Fruit fly (Drosophila melanogaster) whole organism, wandering third instar larva: ENCODE data around the gene CG15042.

Experiments
- Abd-B ChIP-seq: fragments of >200 bp; optimal IDR thresholded peaks from 2 replicates; lab custom pipeline; 2017; ENCODE audit warnings: missing biosample characterization, missing genetic modification characterization
- Dfd ChIP-seq: fragments of >200 bp; optimal IDR thresholded peaks from 2 replicates; lab custom pipeline; 2017; ENCODE audit warnings: missing biosample characterization, missing genetic modification characterization
- Rel ChIP-seq, 2 experiments: fragments of 200-800 bp; sonication (Bioruptor generic) in 1 of 2; optimal IDR thresholded peaks; 2 replicates in 1 of 2; 3 replicates in 1 of 2; lab custom pipeline; 2016 to 2019; ENCODE audit warnings: mild to moderate bottlenecking in 2 of 2, missing biosample characterization in 2 of 2, missing genetic modification characterization in 2 of 2, moderate library complexity in 1 of 2
- Vsx2 ChIP-seq: fragments of 200-300, 225-300 bp; sonication (Bioruptor generic); optimal IDR thresholded peaks from 2 replicates; lab custom pipeline; 2018; ENCODE audit warnings: missing biosample characterization, missing genetic modification characterization; ENCODE audit not compliant: partially characterized antibody
- h ChIP-seq: fragments of 200-800 bp; sonication (Bioruptor generic); optimal IDR thresholded peaks from 3 replicates; lab custom pipeline; 2016; ENCODE audit warnings: missing biosample characterization, mild to moderate bottlenecking, missing genetic modification characterization
- pan ChIP-seq: fragments of >200 bp; optimal IDR thresholded peaks from 2 replicates; lab custom pipeline; 2017
- tai ChIP-seq: sonication (Bioruptor generic); optimal IDR thresholded peaks from 2 replicates; lab custom pipeline; 2016; ENCODE audit warnings: missing biosample characterization, missing genetic modification characterization

- TF ChIP-seq Vsx2 (GFP tag; lab: Kevin White, UChicago) (no peak), pan (lab: Kevin White, UChicago) (no peak), tai (GFP tag; lab: Kevin White, UChicago) (no peak), Rel (GFP tag; optimal IDR thresholded peaks at IDR 0.05; lab: Kevin White, UChicago) (no peak), Rel (tag; optimal IDR thresholded peaks at IDR 0.05; lab: Kevin White, UChicago) (no peak), h (GFP tag; lab: Kevin White, UChicago) (no peak), Dfd (GFP tag; lab: Kevin White, UChicago) (no peak), Abd-B (GFP tag; lab: Kevin White, UChicago) (no peak)
Measured at dm6 chrX:18550726-18551125, 22.7 kb upstream of the CG15042 start.
